Worm (Caenorhabditis elegans) whole organism, L4/young adult: ENCODE data around the gene F56A8.3.

Source experiments
- W03F9.2 ChIP-seq: fragments of 150-350 bp; optimal IDR thresholded peaks from 2 replicates; lab custom pipeline; 2014; ENCODE audit warnings: missing biosample characterization, missing genetic modification characterization
- dao-5 ChIP-seq: sonication (generic microtip); optimal IDR thresholded peaks from 2 replicates; lab custom pipeline; 2016; ENCODE audit warnings: missing genotype, missing genetic modification characterization, moderate library complexity, missing compliant biosample characterization
- him-1 ChIP-seq: sonication (generic microtip); optimal IDR thresholded peaks from 2 replicates; lab custom pipeline; 2016; ENCODE audit warnings: missing genotype, missing genetic modification reagents, missing genetic modification characterization, missing compliant biosample characterization

- no peak for TF ChIP-seq dao-5 (tag; lab: Kevin White, UChicago)
- no peak for TF ChIP-seq W03F9.2 (tag; lab: Kevin White, UChicago)
- TF ChIP-seq him-1 (tag; lab: Kevin White, UChicago) = no peak
Measured at ce11 chrIII:13213111-13213510, 43.6 kb upstream of the F56A8.3 start.
